Fruit fly (Drosophila melanogaster) whole organism, adult: ENCODE measurements around the gene Ada3.
A peak's percentile ranks its signal among the peaks of the same experiment; 100 is the strongest.

ENCODE experiments used
- CG33017 ChIP-seq: fragments of 200-800 bp; sonication (Bioruptor generic); optimal IDR thresholded peaks from 2 replicates; lab custom pipeline; 2018; ENCODE audit warnings: missing biosample characterization, mild to moderate bottlenecking, missing genetic modification characterization, moderate library complexity
- CG7045 ChIP-seq: fragments of 200-800 bp; sonication (Bioruptor generic); optimal IDR thresholded peaks from 2 replicates; lab custom pipeline; 2017; ENCODE audit warnings: missing biosample characterization, mild to moderate bottlenecking, missing genetic modification characterization
- Clk ChIP-seq: fragments of 200-800 bp; sonication (Bioruptor generic); optimal IDR thresholded peaks from 2 replicates; lab custom pipeline; 2017; ENCODE audit warnings: missing biosample characterization, missing genetic modification characterization
- Crg-1 ChIP-seq: fragments of 200-800 bp; sonication (Bioruptor generic); optimal IDR thresholded peaks from 2 replicates; lab custom pipeline; 2016; ENCODE audit warnings: missing biosample characterization, missing genetic modification characterization
- Hr96 ChIP-seq: fragments of 200-800 bp; sonication (Bioruptor generic); optimal IDR thresholded peaks from 2 replicates; lab custom pipeline; 2016; ENCODE audit warnings: missing biosample characterization, missing genetic modification characterization
- Mnt ChIP-seq: fragments of 200-800 bp; sonication (Bioruptor generic); optimal IDR thresholded peaks from 2 replicates; lab custom pipeline; 2016; ENCODE audit warnings: missing biosample characterization, mild to moderate bottlenecking, missing genetic modification characterization
- bab1 ChIP-seq: fragments of 200-800 bp; sonication (Bioruptor generic); optimal IDR thresholded peaks from 3 replicates; lab custom pipeline; 2019; ENCODE audit warnings: missing biosample characterization, mild to moderate bottlenecking, missing genetic modification characterization, moderate library complexity
- cnc ChIP-seq, 2 experiments: fragments of >200 bp; optimal IDR thresholded peaks; 2 replicates each; lab custom pipeline; 2017
- kay ChIP-seq: fragments of 200-800 bp; sonication (Bioruptor generic); peaks from one replicate; lab custom pipeline; 2016; ENCODE audit warnings: missing biosample characterization, missing genetic modification characterization, borderline replicate concordance
- ovo ChIP-seq: fragments of 200-800 bp; sonication (Bioruptor generic); optimal IDR thresholded peaks from 2 replicates; lab custom pipeline; 2016; ENCODE audit warnings: missing biosample characterization, missing genetic modification characterization
- tj ChIP-seq: fragments of 200-800 bp; sonication (Bioruptor generic); optimal IDR thresholded peaks from 3 replicates; lab custom pipeline; 2017; ENCODE audit warnings: missing biosample characterization, mild to moderate bottlenecking, missing genetic modification characterization, moderate library complexity

DNA sequence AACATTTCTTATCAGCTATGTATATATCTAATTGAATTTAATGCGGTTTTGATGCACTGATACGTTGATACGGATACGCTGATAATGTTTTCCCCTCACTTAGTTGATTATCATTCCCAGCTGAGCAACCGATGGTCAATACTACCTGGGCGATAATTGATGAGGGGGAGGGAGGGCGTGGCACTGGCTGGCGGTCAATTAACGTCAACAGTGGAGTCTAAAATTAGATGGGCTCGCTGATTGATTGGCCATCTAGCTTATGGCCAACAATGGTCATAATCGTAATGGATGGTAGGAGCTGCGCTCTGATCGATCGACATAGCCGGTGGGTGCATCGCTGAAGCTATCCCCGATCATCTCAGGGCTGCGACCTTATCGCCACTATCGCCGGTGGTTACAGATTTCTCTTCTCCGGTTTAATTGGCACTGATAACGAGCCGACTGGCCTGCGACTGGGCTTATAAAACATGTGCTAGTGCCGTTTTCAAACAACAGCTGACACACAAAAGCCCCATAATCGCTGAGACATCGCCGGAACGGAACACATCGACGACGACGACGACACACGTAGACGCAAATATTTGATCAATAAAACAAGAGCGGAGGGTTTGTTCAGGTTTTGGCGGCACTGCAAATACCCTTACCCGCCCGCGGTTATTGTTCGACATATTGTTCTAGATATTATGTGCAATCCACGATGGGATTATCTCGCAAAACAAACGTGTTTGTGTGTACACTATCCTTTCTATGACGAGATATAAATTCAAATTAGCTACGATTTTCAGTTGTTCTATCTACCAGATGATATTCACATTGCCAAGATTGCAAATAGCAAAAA is 1.8 kb upstream of the Ada3 start:
- no peak for TF ChIP-seq cnc (optimal IDR thresholded peaks at IDR 0.05; lab: Kevin White, UChicago)
- no peak for TF ChIP-seq kay
- TF ChIP-seq tj (GFP tag; lab: Kevin White, UChicago), result peak; percentile 7
- TF ChIP-seq Clk (GFP tag; lab: Kevin White, UChicago), result no peak
- no peak for TF ChIP-seq ovo
- TF ChIP-seq CG7045 (GFP tag; lab: Kevin White, UChicago), result no peak
- TF ChIP-seq Hr96 (GFP tag; lab: Kevin White, UChicago), result no peak
- no peak for TF ChIP-seq CG33017 (tag; lab: Kevin White, UChicago)
- TF ChIP-seq Crg-1 (GFP tag; lab: Kevin White, UChicago), result no peak
- peak; percentile 57 for TF ChIP-seq Mnt (GFP tag; lab: Kevin White, UChicago)
- TF ChIP-seq bab1 (GFP tag; lab: Kevin White, UChicago), result peak; percentile 11
